Worm (Caenorhabditis elegans): Measurements from ENCODE around the gene srh-62.

DNA sequence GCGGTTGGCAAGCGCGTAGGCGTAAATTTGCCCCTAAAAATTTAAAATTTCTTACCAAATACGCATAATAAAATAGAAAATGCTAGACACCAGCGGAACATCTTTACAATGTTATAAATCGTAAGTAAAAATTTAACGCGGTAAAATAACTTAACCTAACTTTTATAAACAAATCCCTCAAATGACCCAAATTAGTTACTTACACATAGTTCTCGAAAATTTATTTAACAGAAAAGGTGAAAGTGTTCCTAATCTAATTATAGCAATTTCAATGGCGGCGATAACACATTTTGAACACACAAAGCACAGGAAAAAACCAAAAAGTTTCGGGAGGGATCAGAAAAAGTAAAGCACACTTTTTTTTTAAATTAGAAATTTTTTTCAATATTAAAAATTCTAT is 22.7 kb downstream of the srh-62 start, which contains the start of gene mltn-8:
- TF ChIP-seq nhr-11 (tag; optimal IDR thresholded peaks at IDR 0.05) (no peak), nhr-6 (tag; optimal IDR thresholded peaks at IDR 0.05) (no peak), R02D3.7 (tag; optimal IDR thresholded peaks at IDR 0.05) (no peak), ceh-82 (tag; optimal IDR thresholded peaks at IDR 0.05) (no peak), lin-13 (GFP tag; optimal IDR thresholded peaks at IDR 0.05) (no peak), vab-7 (GFP tag; IDR thresholded peaks at IDR 0.05) (no peak), mdl-1 (tag; optimal IDR thresholded peaks at IDR 0.05) (no peak)
